Worm (Caenorhabditis elegans) whole organism, early embryonic: Measurements from ENCODE around the gene F56D6.22.

Experiments used
- B0310.2 ChIP-seq: sonication (generic microtip); optimal IDR thresholded peaks from 2 replicates; lab custom pipeline; 2016; ENCODE audit warnings: mild to moderate bottlenecking, missing genetic modification characterization, missing compliant biosample characterization
- aly-1 ChIP-seq: sonication (generic microtip); optimal IDR thresholded peaks from 2 replicates; lab custom pipeline; 2016; ENCODE audit warnings: missing genetic modification characterization, missing compliant biosample characterization
- ama-1 ChIP-seq: fragments of 150-350 bp; optimal IDR thresholded peaks from 2 replicates; lab custom pipeline; 2014
- ceh-36 ChIP-seq: sonication (generic microtip); optimal IDR thresholded peaks from 2 replicates; lab custom pipeline; 2016; ENCODE audit warnings: missing genetic modification characterization, inconsistent platforms, missing compliant biosample characterization
- ets-7 ChIP-seq: sonication (generic microtip); optimal IDR thresholded peaks from 2 replicates; lab custom pipeline; 2016; ENCODE audit warnings: missing genotype, missing genetic modification characterization, missing compliant biosample characterization
- flt-1 ChIP-seq: fragments of 200-800 bp; sonication (Bioruptor generic); IDR thresholded peaks from 2 replicates; pipeline ENCODE4 v1.3.6; 2022; ENCODE audit warnings: missing genetic modification characterization, missing compliant biosample characterization
- hmg-4 ChIP-seq: fragments of 200-800 bp; sonication (Bioruptor generic); optimal IDR thresholded peaks from 2 replicates; lab custom pipeline; 2018; ENCODE audit warnings: mild to moderate bottlenecking, missing genetic modification characterization, missing compliant biosample characterization
- hnd-1 ChIP-seq: sonication (generic microtip); optimal IDR thresholded peaks from 2 replicates; lab custom pipeline; 2016; ENCODE audit warnings: missing genetic modification characterization, missing compliant biosample characterization
- pes-1 ChIP-seq: fragments of 200-800 bp; sonication (Bioruptor generic); IDR thresholded peaks from 2 replicates; pipeline ENCODE4 v1.3.6; 2022; ENCODE audit warnings: missing genetic modification reagents, missing genetic modification characterization, missing compliant biosample characterization
- scrt-1 ChIP-seq: fragments of 200-800 bp; sonication (Bioruptor generic); IDR thresholded peaks from 2 replicates; pipeline ENCODE4 v1.3.6; 2022; ENCODE audit warnings: missing genetic modification characterization, missing compliant biosample characterization
- tbx-11 ChIP-seq: fragments of 200-800 bp; sonication (Bioruptor generic); IDR thresholded peaks from 2 replicates; pipeline ENCODE4 v1.3.6; 2022; ENCODE audit warnings: missing genetic modification characterization, missing compliant biosample characterization
- tbx-37 ChIP-seq: fragments of 200-800 bp; sonication (Bioruptor generic); conservative IDR thresholded peaks from 2 replicates; pipeline ENCODE4 v1.3.6; 2022; ENCODE audit warnings: missing genetic modification reagents, missing genetic modification characterization, missing compliant biosample characterization
- tra-4 ChIP-seq: sonication (generic microtip); optimal IDR thresholded peaks from 2 replicates; lab custom pipeline; 2017; ENCODE audit warnings: missing genetic modification characterization, missing compliant biosample characterization

DNA sequence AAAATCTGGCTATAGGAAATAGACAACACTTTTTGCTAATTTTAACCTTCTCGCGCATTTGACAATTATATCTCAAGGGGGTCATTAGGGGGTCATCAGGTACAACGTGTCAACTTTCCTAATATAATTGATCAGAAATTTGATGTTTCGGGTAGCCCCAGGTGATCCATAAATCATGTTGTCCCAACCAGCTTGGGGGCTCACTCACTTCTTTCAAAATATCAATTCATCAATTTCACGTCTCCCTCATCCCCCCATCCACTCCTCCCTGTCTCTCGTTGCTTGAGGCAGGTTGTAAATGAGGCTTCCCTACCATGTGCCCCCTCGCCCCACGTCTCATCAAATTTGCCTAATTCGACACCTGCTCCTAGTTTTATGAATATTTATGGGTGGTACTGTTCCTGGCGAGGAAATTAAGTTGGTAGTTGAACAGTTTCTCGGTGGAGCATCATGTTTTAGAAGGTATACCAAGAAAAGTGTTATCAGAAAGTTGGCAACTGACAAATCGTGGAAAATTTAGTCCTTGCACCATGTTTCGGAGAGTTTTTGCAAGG is 49.3 kb downstream of the F56D6.22 start:
- TF ChIP-seq hnd-1 (tag; lab: Kevin White, UChicago), result no peak
- no peak for TF ChIP-seq ama-1 (lab: Kevin White, UChicago)
- TF ChIP-seq tra-4 (tag; lab: Kevin White, UChicago), result no peak
- no peak for TF ChIP-seq pes-1
- TF ChIP-seq B0310.2 (tag; lab: Kevin White, UChicago), result no peak
- TF ChIP-seq aly-1 (tag; lab: Kevin White, UChicago), result no peak
- TF ChIP-seq scrt-1 (GFP tag; lab: Robert Waterston, UW), result no peak
- no peak for TF ChIP-seq tbx-11
- TF ChIP-seq tbx-37 (GFP tag; lab: Robert Waterston, UW), result no peak
- TF ChIP-seq ets-7 (tag; lab: Kevin White, UChicago), result no peak
- no peak for TF ChIP-seq hmg-4 (GFP tag; lab: Kevin White, UChicago)
- no peak for TF ChIP-seq flt-1 (GFP tag; lab: Robert Waterston, UW)
- no peak for TF ChIP-seq ceh-36
